Fruit fly (Drosophila melanogaster) whole organism, embryonic: ENCODE measurements around the gene CG2663.

ENCODE experiments used
- Atf6 ChIP-seq: fragments of 200-800 bp; sonication (Bioruptor generic); IDR thresholded peaks from 2 replicates; pipeline ENCODE4 v1.3.6; 2022; ENCODE audit warnings: missing biosample characterization, missing genetic modification characterization
- BEAF-32 ChIP-seq: fragments of 200-800 bp; sonication (Bioruptor generic); optimal IDR thresholded peaks from 3 replicates; lab custom pipeline; 2017; ENCODE audit warnings: missing biosample characterization, missing genetic modification characterization, mild to moderate bottlenecking, moderate library complexity, missing genetic modification reagents
- Bteb2 ChIP-seq: fragments of 200-800 bp; sonication (Bioruptor generic); optimal IDR thresholded peaks from 2 replicates; lab custom pipeline; 2016; ENCODE audit warnings: missing biosample characterization, missing genetic modification characterization
- CG10979 ChIP-seq: fragments of 200-800 bp; sonication (Bioruptor generic); optimal IDR thresholded peaks from 2 replicates; lab custom pipeline; 2018; ENCODE audit warnings: missing biosample characterization, mild to moderate bottlenecking, missing genetic modification characterization, moderate library complexity
- CG11560 ChIP-seq: fragments of 200-800 bp; sonication (Bioruptor generic); IDR thresholded peaks from 3 replicates; pipeline ENCODE4 v1.3.6; 2022; ENCODE audit warnings: missing biosample characterization, missing genetic modification characterization
- CG12104 ChIP-seq: fragments of 200-800 bp; sonication (Bioruptor generic); optimal IDR thresholded peaks from 3 replicates; lab custom pipeline; 2016; ENCODE audit warnings: missing biosample characterization, missing genetic modification characterization
- CG12391 ChIP-seq: fragments of 200-800 bp; sonication (Bioruptor generic); optimal IDR thresholded peaks from 3 replicates; lab custom pipeline; 2018; ENCODE audit warnings: missing biosample characterization, mild to moderate bottlenecking, missing genetic modification characterization, moderate library complexity
- CG14014 ChIP-seq: fragments of 200-800 bp; sonication (Bioruptor generic); IDR thresholded peaks from 2 replicates; pipeline ENCODE4 v1.3.6; 2022; ENCODE audit warnings: missing biosample characterization, missing genetic modification characterization
- CG17359 ChIP-seq: fragments of 200-800 bp; sonication (Bioruptor generic); optimal IDR thresholded peaks from 3 replicates; lab custom pipeline; 2018; ENCODE audit warnings: missing biosample characterization, mild to moderate bottlenecking, missing genetic modification characterization, moderate library complexity
- CG17612 ChIP-seq: fragments of 200-800 bp; sonication (Bioruptor generic); IDR thresholded peaks from 2 replicates; pipeline ENCODE4 v1.3.6; 2022; ENCODE audit warnings: missing biosample characterization, missing genetic modification characterization
- CG2120 ChIP-seq: fragments of 200-800 bp; sonication (Bioruptor generic); optimal IDR thresholded peaks from 3 replicates; lab custom pipeline; 2016; ENCODE audit warnings: missing biosample characterization, missing genetic modification characterization
- CG33557 ChIP-seq: fragments of 200-800 bp; sonication (Bioruptor generic); optimal IDR thresholded peaks from 2 replicates; lab custom pipeline; 2019; ENCODE audit warnings: missing biosample characterization, mild to moderate bottlenecking, missing genetic modification characterization, moderate library complexity
- CG9437 ChIP-seq: fragments of 200-800 bp; sonication (Bioruptor generic); optimal IDR thresholded peaks from 2 replicates; lab custom pipeline; 2018; ENCODE audit warnings: missing biosample characterization, mild to moderate bottlenecking, missing genetic modification characterization
- CG9797 ChIP-seq: fragments of 200-800 bp; sonication (Bioruptor generic); optimal IDR thresholded peaks from 3 replicates; lab custom pipeline; 2018; ENCODE audit warnings: missing biosample characterization, mild to moderate bottlenecking, missing genetic modification characterization
- CTCF ChIP-seq: fragments of 200-800 bp; sonication (Bioruptor generic); optimal IDR thresholded peaks from 2 replicates; lab custom pipeline; 2017; ENCODE audit warnings: missing biosample characterization, mild to moderate bottlenecking, missing genetic modification characterization, moderate library complexity
- Camta ChIP-seq: fragments of 200-800 bp; sonication (Bioruptor generic); optimal IDR thresholded peaks from 2 replicates; lab custom pipeline; 2016; ENCODE audit warnings: missing biosample characterization, missing genetic modification characterization
- D19A ChIP-seq: fragments of 200-800 bp; optimal IDR thresholded peaks from 3 replicates; lab custom pipeline; 2019; ENCODE audit warnings: missing biosample characterization, mild to moderate bottlenecking, missing genetic modification characterization, moderate library complexity
- Deaf1 ChIP-seq: fragments of 200-800 bp; optimal IDR thresholded peaks from 3 replicates; lab custom pipeline; 2019; ENCODE audit warnings: missing biosample characterization, mild to moderate bottlenecking, missing genetic modification characterization, moderate library complexity
- Drgx ChIP-seq: fragments of 200-800 bp; sonication (Bioruptor generic); IDR thresholded peaks from 2 replicates; pipeline ENCODE4 v1.3.6; 2022; ENCODE audit warnings: missing biosample characterization, missing genetic modification characterization
- Fer1 ChIP-seq: fragments of 200-800 bp; sonication (Bioruptor generic); optimal IDR thresholded peaks from 2 replicates; lab custom pipeline; 2017; ENCODE audit warnings: missing biosample characterization, mild to moderate bottlenecking, missing genetic modification characterization
- H15 ChIP-seq: fragments of 200-800 bp; sonication (Bioruptor generic); IDR thresholded peaks from 3 replicates; pipeline ENCODE4 v1.3.6; 2022; ENCODE audit warnings: missing biosample characterization, missing genetic modification characterization
- HLH4C ChIP-seq: fragments of 200-800 bp; sonication (Bioruptor generic); IDR thresholded peaks from 3 replicates; pipeline ENCODE4 v1.3.6; 2022; ENCODE audit warnings: missing biosample characterization, missing genetic modification characterization; ENCODE audit not compliant: partially characterized antibody
- Hr39 ChIP-seq: fragments of >200 bp; optimal IDR thresholded peaks from 2 replicates; lab custom pipeline; 2017
- Hsf ChIP-seq: fragments of 200-800 bp; sonication (Bioruptor generic); optimal IDR thresholded peaks from 3 replicates; lab custom pipeline; 2016; ENCODE audit warnings: missing biosample characterization, missing genetic modification characterization
- Lim3 ChIP-seq: fragments of 200-800 bp; sonication (Bioruptor generic); IDR thresholded peaks from 2 replicates; pipeline ENCODE4 v1.3.6; 2022; ENCODE audit warnings: missing biosample characterization, missing genetic modification characterization
- Lpt ChIP-seq: fragments of >200 bp; optimal IDR thresholded peaks from 2 replicates; lab custom pipeline; 2018; ENCODE audit warnings: missing biosample characterization, missing genetic modification characterization
- Mad ChIP-seq: fragments of 200-800 bp; sonication (Bioruptor generic); optimal IDR thresholded peaks from 2 replicates; lab custom pipeline; 2016; ENCODE audit warnings: missing biosample characterization, missing genetic modification characterization
- Max ChIP-seq: fragments of 200-800 bp; sonication (Bioruptor generic); optimal IDR thresholded peaks from 2 replicates; lab custom pipeline; 2016; ENCODE audit warnings: missing biosample characterization, mild to moderate bottlenecking, missing genetic modification characterization
- Med ChIP-seq: fragments of 200-800 bp; sonication (Bioruptor generic); peaks from one replicate; lab custom pipeline; 2016; ENCODE audit warnings: missing biosample characterization, missing genetic modification characterization, mild to moderate bottlenecking, inconsistent platforms, moderate library complexity
- Oli ChIP-seq: fragments of 200-800 bp; sonication (Bioruptor generic); optimal IDR thresholded peaks from 2 replicates; lab custom pipeline; 2018; ENCODE audit warnings: missing biosample characterization, mild to moderate bottlenecking, missing genetic modification characterization, moderate library complexity
- PHDP ChIP-seq: fragments of 200-800 bp; sonication (Bioruptor generic); optimal IDR thresholded peaks from 3 replicates; lab custom pipeline; 2018; ENCODE audit warnings: missing biosample characterization, mild to moderate bottlenecking, missing genetic modification characterization, moderate library complexity
- Trl ChIP-seq, 3 experiments: fragments of >200 bp in 2 of 3; fragments of 200-800 bp in 1 of 3; sonication (Bioruptor generic) in 1 of 3; optimal IDR thresholded peaks; 2 replicates in 1 of 3; 3 replicates in 2 of 3; lab custom pipeline; 2016 to 2017; ENCODE audit warnings: missing biosample characterization in 1 of 3, missing genetic modification characterization in 1 of 3
- Xrp1 ChIP-seq: fragments of 200-800 bp; sonication (Bioruptor generic); IDR thresholded peaks from 2 replicates; pipeline ENCODE4 v1.3.6; 2022; ENCODE audit warnings: missing biosample characterization, missing genetic modification characterization
- al ChIP-seq: fragments of 200-800 bp; sonication (Bioruptor generic); IDR thresholded peaks from 2 replicates; pipeline ENCODE4 v1.3.6; 2022; ENCODE audit warnings: missing biosample characterization, missing genetic modification characterization
- dm ChIP-seq: fragments of 200-800 bp; sonication (Bioruptor generic); optimal IDR thresholded peaks from 3 replicates; lab custom pipeline; 2016; ENCODE audit warnings: missing biosample characterization, missing genetic modification characterization
- ham ChIP-seq: fragments of 200-800 bp; sonication (Bioruptor generic); IDR thresholded peaks from 2 replicates; pipeline ENCODE4 v1.3.6; 2022; ENCODE audit warnings: missing biosample characterization, missing genetic modification characterization
- her ChIP-seq: fragments of 200-800 bp; sonication (Bioruptor generic); optimal IDR thresholded peaks from 2 replicates; lab custom pipeline; 2016; ENCODE audit warnings: missing biosample characterization, missing genetic modification characterization
- ind ChIP-seq: fragments of 200-800 bp; sonication (Bioruptor generic); optimal IDR thresholded peaks from 3 replicates; lab custom pipeline; 2016; ENCODE audit warnings: missing biosample characterization, missing genetic modification characterization
- insv ChIP-seq, 2 experiments: fragments of 200-800 bp; sonication (Bioruptor generic); optimal IDR thresholded peaks; 3 replicates each; lab custom pipeline; 2016 to 2018; ENCODE audit warnings: missing biosample characterization in 2 of 2, missing genetic modification characterization in 2 of 2
- inv ChIP-seq: fragments of 200-800 bp; sonication (Bioruptor generic); IDR thresholded peaks from 2 replicates; pipeline ENCODE4 v1.3.6; 2022; ENCODE audit warnings: missing biosample characterization, missing genetic modification characterization; ENCODE audit not compliant: partially characterized antibody
- jing ChIP-seq: fragments of 200-800 bp; sonication (Bioruptor generic); optimal IDR thresholded peaks from 2 replicates; lab custom pipeline; 2018; ENCODE audit warnings: missing biosample characterization, mild to moderate bottlenecking, missing genetic modification characterization
- nmo ChIP-seq: fragments of 200-800 bp; sonication (Bioruptor generic); optimal IDR thresholded peaks from 2 replicates; lab custom pipeline; 2018; ENCODE audit warnings: missing biosample characterization, mild to moderate bottlenecking, missing genetic modification characterization, moderate library complexity
- odd ChIP-seq: fragments of 200-800 bp; sonication (Bioruptor generic); optimal IDR thresholded peaks from 2 replicates; lab custom pipeline; 2017; ENCODE audit warnings: missing biosample characterization, mild to moderate bottlenecking, missing genetic modification characterization
- pan ChIP-seq, 4 experiments: fragments of >200 bp in 3 of 4; fragments of 200-800 bp in 1 of 4; sonication (Bioruptor generic) in 1 of 4; optimal IDR thresholded peaks in 3 of 4; IDR thresholded peaks in 1 of 4; 2 replicates each; pipeline versions ENCODE4 v1.3.6 to Lab custom; 2017 to 2022; ENCODE audit warnings: missing biosample characterization in 2 of 4, missing genetic modification characterization in 2 of 4, mixed read lengths in 1 of 4
- pfk ChIP-seq: fragments of 200-800 bp; sonication (Bioruptor generic); optimal IDR thresholded peaks from 2 replicates; lab custom pipeline; 2018; ENCODE audit warnings: missing biosample characterization, mild to moderate bottlenecking, missing genetic modification characterization, moderate library complexity
- ro ChIP-seq: fragments of 200-800 bp; sonication (Bioruptor generic); IDR thresholded peaks from 2 replicates; pipeline ENCODE4 v1.3.6; 2022; ENCODE audit warnings: missing biosample characterization, missing genetic modification characterization
- row ChIP-seq: fragments of 200-800 bp; sonication (Bioruptor generic); IDR thresholded peaks from 3 replicates; pipeline ENCODE4 v1.3.6; 2022; ENCODE audit warnings: missing biosample characterization, missing genetic modification characterization
- twi ChIP-seq: fragments of 200-800 bp; optimal IDR thresholded peaks from 2 replicates; lab custom pipeline; 2019; ENCODE audit warnings: missing biosample characterization, mild to moderate bottlenecking, missing genetic modification characterization, moderate library complexity
- unpg ChIP-seq: fragments of 200-800 bp; sonication (Bioruptor generic); optimal IDR thresholded peaks from 3 replicates; lab custom pipeline; 2018; ENCODE audit warnings: missing biosample characterization, mild to moderate bottlenecking, missing genetic modification characterization, moderate library complexity
- usp ChIP-seq: fragments of >200 bp; optimal IDR thresholded peaks from 2 replicates; lab custom pipeline; 2017; ENCODE audit warnings: missing biosample characterization, missing genetic modification characterization
- vfl ChIP-seq: fragments of 200-800 bp; sonication (Bioruptor generic); optimal IDR thresholded peaks from 2 replicates; lab custom pipeline; 2016; ENCODE audit warnings: missing biosample characterization, missing genetic modification characterization
- yki ChIP-seq: fragments of >200 bp; optimal IDR thresholded peaks from 3 replicates; lab custom pipeline; 2018

Gene CG2663

DNA sequence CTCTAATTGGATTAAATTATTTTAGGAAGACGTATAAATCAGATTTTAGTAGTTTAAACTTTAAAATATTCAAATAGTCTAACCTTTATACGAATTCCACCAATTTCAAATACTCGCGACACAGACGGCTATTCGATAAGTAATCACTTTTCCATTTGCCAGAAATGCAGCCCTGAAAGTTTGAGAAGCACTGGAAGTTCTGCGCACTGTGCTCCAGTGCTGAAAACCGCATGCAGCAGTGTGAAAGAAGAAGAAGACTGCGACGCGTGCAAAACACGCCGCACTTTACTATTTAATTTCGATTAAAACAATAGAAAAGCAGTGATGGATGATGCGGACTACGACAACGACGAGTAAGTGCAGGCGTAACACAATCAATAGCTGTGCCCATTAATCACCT, 32.4 kb downstream of the CG2663 start, which contains the start of gene Polr2F (continued):
- peak; percentile 79 for TF ChIP-seq Xrp1 (GFP tag; lab: Robert Waterston, UW)
- TF ChIP-seq Deaf1 (tag; lab: Kevin White, UChicago): peak; percentile 15
- TF ChIP-seq CG12104 (GFP tag; lab: Kevin White, UChicago): peak; percentile 40
- TF ChIP-seq Bteb2 (GFP tag; lab: Kevin White, UChicago): peak; percentile 82
- no peak for TF ChIP-seq yki
- TF ChIP-seq inv (GFP tag; lab: Robert Waterston, UW): peak; percentile 26; the same call in 1 of the 2 replicates
- TF ChIP-seq her (GFP tag; lab: Kevin White, UChicago): peak; percentile 92
- peak; percentile 68 for TF ChIP-seq PHDP (tag; lab: Kevin White, UChicago)
- TF ChIP-seq al (GFP tag; lab: Robert Waterston, UW): peak; percentile 65
- TF ChIP-seq ind (GFP tag; lab: Kevin White, UChicago): peak; percentile 91
- peak; percentile 63 for TF ChIP-seq twi (tag; lab: Kevin White, UChicago)
- peak; percentile 100 for TF ChIP-seq CG11560 (tag; lab: Robert Waterston, UW)
- TF ChIP-seq CTCF: peak; percentile 44
- peak; percentile 80 for TF ChIP-seq Camta
- TF ChIP-seq usp (GFP tag; lab: Kevin White, UChicago): no peak
- no peak for TF ChIP-seq jing (GFP tag; lab: Kevin White, UChicago)
- TF ChIP-seq pan (optimal IDR thresholded peaks at IDR 0.05; lab: Kevin White, UChicago): no peak
- TF ChIP-seq pan (GFP tag; optimal IDR thresholded peaks at IDR 0.05 in 1 of 2, IDR thresholded peaks at IDR 0.05 in 1 of 2): peak in 1 of 2 experiments; percentile 75
- TF ChIP-seq row: peak; percentile 89
- TF ChIP-seq Hr39 (lab: Kevin White, UChicago): no peak
- TF ChIP-seq CG9437 (GFP tag; lab: Kevin White, UChicago): peak; percentile 21
- no peak for TF ChIP-seq ro
- no peak for TF ChIP-seq Lpt (GFP tag; lab: Kevin White, UChicago)
- TF ChIP-seq CG10979 (tag; lab: Kevin White, UChicago): peak; percentile 49
- peak; percentile 99 for TF ChIP-seq Med (GFP tag; lab: Kevin White, UChicago)
- peak; percentile 70 for TF ChIP-seq Atf6 (GFP tag; lab: Robert Waterston, UW)
- TF ChIP-seq Trl (optimal IDR thresholded peaks at IDR 0.05; lab: Kevin White, UChicago): no peak
- TF ChIP-seq Trl (GFP tag; optimal IDR thresholded peaks at IDR 0.05; lab: Kevin White, UChicago): peak; percentile 95
- TF ChIP-seq CG17612 (GFP tag; lab: Robert Waterston, UW): peak; percentile 59
- peak; percentile 91 for TF ChIP-seq vfl (GFP tag; lab: Kevin White, UChicago)
- TF ChIP-seq CG14014 (GFP tag; lab: Robert Waterston, UW): peak; percentile 83
- TF ChIP-seq dm (GFP tag; lab: Kevin White, UChicago): peak; percentile 99
- peak; percentile 63 for TF ChIP-seq CG33557 (GFP tag; lab: Kevin White, UChicago)
- peak; percentile 95 for TF ChIP-seq Max (GFP tag; lab: Kevin White, UChicago)
- peak; percentile 43; the same call in 1 of the 2 replicates for TF ChIP-seq ham
- peak in 1 of 2 experiments; percentile 70 for TF ChIP-seq insv (GFP tag; optimal IDR thresholded peaks at IDR 0.05; lab: Kevin White, UChicago)
- peak; percentile 79 for TF ChIP-seq CG12391 (tag; lab: Kevin White, UChicago)
- peak; percentile 54 for TF ChIP-seq unpg (GFP tag; lab: Kevin White, UChicago)
- peak; percentile 71 for TF ChIP-seq CG17359
- peak; percentile 42 for TF ChIP-seq D19A (tag; lab: Kevin White, UChicago)
- TF ChIP-seq Hsf (GFP tag; lab: Kevin White, UChicago): peak; percentile 92
- peak; percentile 94 for TF ChIP-seq Mad (GFP tag; lab: Kevin White, UChicago)
- peak; percentile 63 for TF ChIP-seq Drgx (GFP tag; lab: Robert Waterston, UW)
- peak; percentile 63 for TF ChIP-seq BEAF-32 (GFP tag; lab: Kevin White, UChicago)
- peak; percentile 61 for TF ChIP-seq pfk
- peak; percentile 49 for TF ChIP-seq CG9797 (GFP tag; lab: Kevin White, UChicago)
- TF ChIP-seq CG2120: peak; percentile 97
- peak; percentile 78 for TF ChIP-seq nmo
- TF ChIP-seq odd: no peak
- no peak for TF ChIP-seq Lim3 (GFP tag; lab: Robert Waterston, UW)
- TF ChIP-seq Fer1: peak; percentile 79
- peak; percentile 84 for TF ChIP-seq H15 (GFP tag; lab: Robert Waterston, UW)
- no peak for TF ChIP-seq HLH4C
- peak; percentile 29 for TF ChIP-seq Oli (tag; lab: Kevin White, UChicago)
